Worm (Caenorhabditis elegans) whole organism, L3 larva: ENCODE data around the gene F53H1.3.

ENCODE experiments used
- ZK546.5 ChIP-seq: sonication (generic microtip); optimal IDR thresholded peaks from 2 replicates; lab custom pipeline; 2017; ENCODE audit warnings: missing biosample characterization, missing genetic modification characterization
- pqm-1 ChIP-seq: fragments of 150-350 bp; optimal IDR thresholded peaks from 2 replicates; lab custom pipeline; 2017; ENCODE audit warnings: missing biosample characterization, missing genetic modification characterization, inconsistent platforms
- snpc-4 ChIP-seq: fragments of 150-350 bp; optimal IDR thresholded peaks from 2 replicates; lab custom pipeline; 2014; ENCODE audit warnings: missing biosample characterization, missing genetic modification characterization
- tbx-2 ChIP-seq: sonication (generic microtip); optimal IDR thresholded peaks from 2 replicates; lab custom pipeline; 2016; ENCODE audit warnings: mild to moderate bottlenecking, missing genetic modification characterization, missing compliant biosample characterization
- unc-39 ChIP-seq: sonication (generic microtip); optimal IDR thresholded peaks from 4 replicates; lab custom pipeline; 2017; ENCODE audit warnings: missing biosample characterization, missing genetic modification characterization
- unc-62 ChIP-seq: fragments of 150-350 bp; sonication (generic microtip); optimal IDR thresholded peaks from 4 replicates; lab custom pipeline; 2014; ENCODE audit warnings: missing biosample characterization, missing genetic modification reagents, missing genetic modification characterization

ce11 chrIV:1359125-1359524 is 30.2 kb downstream of the F53H1.3 start, which contains the start of gene col-105:
- TF ChIP-seq snpc-4 (no peak), unc-39 (tag; lab: Kevin White, UChicago) (no peak), unc-62 (no peak), tbx-2 (no peak), ZK546.5 (no peak), pqm-1 (tag; lab: Kevin White, UChicago) (no peak)
